Fruit fly (Drosophila melanogaster) whole organism, wandering third instar larva: ENCODE data around the gene RunxB.
A peak's percentile ranks its signal among the peaks of the same experiment; 100 is the strongest.

Source experiments
- Abd-B ChIP-seq: fragments of >200 bp; optimal IDR thresholded peaks from 2 replicates; lab custom pipeline; 2017; ENCODE audit warnings: missing biosample characterization, missing genetic modification characterization
- CG32264 ChIP-seq: fragments of 200-800 bp; sonication (Bioruptor generic); optimal IDR thresholded peaks from 2 replicates; lab custom pipeline; 2016; ENCODE audit warnings: missing biosample characterization, missing genetic modification characterization
- CG9705 ChIP-seq: fragments of 200-800 bp; sonication (Bioruptor generic); optimal IDR thresholded peaks from 2 replicates; lab custom pipeline; 2018; ENCODE audit warnings: missing biosample characterization, mild to moderate bottlenecking, missing genetic modification characterization
- CrebA ChIP-seq: fragments of 200-800 bp; sonication (Bioruptor generic); optimal IDR thresholded peaks from 2 replicates; lab custom pipeline; 2016; ENCODE audit warnings: missing biosample characterization, mild to moderate bottlenecking, missing genetic modification characterization, borderline replicate concordance
- Dfd ChIP-seq: fragments of >200 bp; optimal IDR thresholded peaks from 2 replicates; lab custom pipeline; 2017; ENCODE audit warnings: missing biosample characterization, missing genetic modification characterization
- Dif ChIP-seq: fragments of 200-275, 200-300 bp; sonication (Bioruptor generic); optimal IDR thresholded peaks from 2 replicates; lab custom pipeline; 2018; ENCODE audit warnings: missing biosample characterization, missing genetic modification characterization; ENCODE audit not compliant: partially characterized antibody
- GATAd ChIP-seq: sonication (Bioruptor generic); optimal IDR thresholded peaks from 2 replicates; lab custom pipeline; 2016; ENCODE audit warnings: missing biosample characterization, missing genetic modification characterization
- HLH106 ChIP-seq: fragments of 200-800 bp; optimal IDR thresholded peaks from 3 replicates; lab custom pipeline; 2019; ENCODE audit warnings: missing biosample characterization, mild to moderate bottlenecking, missing genetic modification characterization, moderate library complexity
- Hnf4 ChIP-seq: fragments of 200-800 bp; sonication (Bioruptor generic); optimal IDR thresholded peaks from 2 replicates; lab custom pipeline; 2016; ENCODE audit warnings: missing biosample characterization, mild to moderate bottlenecking, missing genetic modification characterization
- Hr78 ChIP-seq: fragments of >200 bp; optimal IDR thresholded peaks from 2 replicates; lab custom pipeline; 2017; ENCODE audit warnings: missing biosample characterization, missing genetic modification characterization
- Hr83 ChIP-seq: fragments of 200-300 bp; sonication (Bioruptor generic); optimal IDR thresholded peaks from 2 replicates; lab custom pipeline; 2016; ENCODE audit warnings: missing biosample characterization, mild to moderate bottlenecking, missing genetic modification characterization, moderate library complexity; ENCODE audit not compliant: poor library complexity, severe bottlenecking
- Jra ChIP-seq: sonication (Bioruptor generic); optimal IDR thresholded peaks from 2 replicates; lab custom pipeline; 2016; ENCODE audit warnings: missing biosample characterization, missing genetic modification characterization
- Mio ChIP-seq: sonication (Bioruptor generic); optimal IDR thresholded peaks from 2 replicates; lab custom pipeline; 2016; ENCODE audit warnings: missing biosample characterization, missing genetic modification characterization
- Myc ChIP-seq: fragments of >200 bp; optimal IDR thresholded peaks from 2 replicates; lab custom pipeline; 2017
- N ChIP-seq: fragments of >200 bp; optimal IDR thresholded peaks from 2 replicates; lab custom pipeline; 2018; ENCODE audit warnings: missing biosample characterization, missing external identifiers, missing genetic modification characterization
- OdsH ChIP-seq: fragments of 200-800 bp; sonication (Bioruptor generic); optimal IDR thresholded peaks from 2 replicates; lab custom pipeline; 2016; ENCODE audit warnings: missing biosample characterization, mild to moderate bottlenecking, missing genetic modification characterization
- Rel ChIP-seq, 2 experiments: fragments of 200-800 bp; sonication (Bioruptor generic) in 1 of 2; optimal IDR thresholded peaks; 2 replicates in 1 of 2; 3 replicates in 1 of 2; lab custom pipeline; 2016 to 2019; ENCODE audit warnings: mild to moderate bottlenecking in 2 of 2, missing biosample characterization in 2 of 2, missing genetic modification characterization in 2 of 2, moderate library complexity in 1 of 2
- Sp1 ChIP-seq: fragments of 200-800 bp; sonication (Bioruptor generic); optimal IDR thresholded peaks from 3 replicates; lab custom pipeline; 2019; ENCODE audit warnings: missing biosample characterization, mild to moderate bottlenecking, missing genetic modification characterization, moderate library complexity
- Vsx2 ChIP-seq: fragments of 200-300, 225-300 bp; sonication (Bioruptor generic); optimal IDR thresholded peaks from 2 replicates; lab custom pipeline; 2018; ENCODE audit warnings: missing biosample characterization, missing genetic modification characterization; ENCODE audit not compliant: partially characterized antibody
- br ChIP-seq: fragments of 200-800 bp; sonication (Bioruptor generic); optimal IDR thresholded peaks from 2 replicates; lab custom pipeline; 2016; ENCODE audit warnings: missing biosample characterization, missing genetic modification characterization
- brk ChIP-seq: fragments of 200-800 bp; sonication (Bioruptor generic); optimal IDR thresholded peaks from 2 replicates; lab custom pipeline; 2016; ENCODE audit warnings: missing biosample characterization, mild to moderate bottlenecking, missing genetic modification characterization
- dl ChIP-seq, 2 experiments: fragments of 175-275, 200-275 bp in 1 of 2; fragments of 200-275 bp in 1 of 2; sonication (Bioruptor generic); optimal IDR thresholded peaks; lab custom pipeline; 2018; ENCODE audit warnings: mild to moderate bottlenecking in 2 of 2, missing biosample characterization in 2 of 2, missing genetic modification characterization in 2 of 2, moderate library complexity in 2 of 2; ENCODE audit not compliant: partially characterized antibody in 2 of 2, insufficient read depth in 1 of 2
- dmrt93B ChIP-seq: fragments of 200-800 bp; sonication (Bioruptor generic); optimal IDR thresholded peaks from 2 replicates; lab custom pipeline; 2018; ENCODE audit warnings: missing biosample characterization, mild to moderate bottlenecking, missing genetic modification characterization
- dsf ChIP-seq: sonication (Bioruptor generic); optimal IDR thresholded peaks from 2 replicates; lab custom pipeline; 2016; ENCODE audit warnings: missing biosample characterization, missing genetic modification characterization, borderline replicate concordance
- ey ChIP-seq: fragments of 200-800 bp; sonication (Bioruptor generic); optimal IDR thresholded peaks from 2 replicates; lab custom pipeline; 2016; ENCODE audit warnings: missing biosample characterization, missing genetic modification characterization
- foxo ChIP-seq, 2 experiments: fragments of 200-800 bp; sonication (Bioruptor generic); optimal IDR thresholded peaks; 2 replicates in 1 of 2; 3 replicates in 1 of 2; lab custom pipeline; 2016 to 2017; ENCODE audit warnings: missing biosample characterization in 2 of 2, missing genetic modification characterization in 2 of 2
- fru ChIP-seq: fragments of 200-800 bp; sonication (Bioruptor generic); optimal IDR thresholded peaks from 3 replicates; lab custom pipeline; 2016; ENCODE audit warnings: missing biosample characterization, mild to moderate bottlenecking, missing genetic modification characterization
- h ChIP-seq: fragments of 200-800 bp; sonication (Bioruptor generic); optimal IDR thresholded peaks from 3 replicates; lab custom pipeline; 2016; ENCODE audit warnings: missing biosample characterization, mild to moderate bottlenecking, missing genetic modification characterization
- jim ChIP-seq: fragments of 175-275, 200-325 bp; sonication (Bioruptor generic); optimal IDR thresholded peaks from 2 replicates; lab custom pipeline; 2016; ENCODE audit warnings: missing biosample characterization, mild to moderate bottlenecking, missing genetic modification characterization
- lola ChIP-seq: fragments of >200 bp; optimal IDR thresholded peaks from 2 replicates; lab custom pipeline; 2017; ENCODE audit warnings: missing biosample characterization, missing genetic modification characterization
- pan ChIP-seq: fragments of >200 bp; optimal IDR thresholded peaks from 2 replicates; lab custom pipeline; 2017
- psq ChIP-seq: fragments of 200-800 bp; sonication (Bioruptor generic); optimal IDR thresholded peaks from 3 replicates; lab custom pipeline; 2017; ENCODE audit warnings: missing biosample characterization, mild to moderate bottlenecking, missing genetic modification characterization, moderate library complexity
- rgr ChIP-seq: fragments of 200-800 bp; sonication (Bioruptor generic); optimal IDR thresholded peaks from 3 replicates; lab custom pipeline; 2016; ENCODE audit warnings: missing biosample characterization, mild to moderate bottlenecking, missing genetic modification characterization
- sage ChIP-seq: fragments of 200-800 bp; sonication (Bioruptor generic); optimal IDR thresholded peaks from 2 replicates; lab custom pipeline; 2016; ENCODE audit warnings: missing biosample characterization, mild to moderate bottlenecking, missing genetic modification characterization
- sv ChIP-seq: fragments of 200-800 bp; sonication (Bioruptor generic); optimal IDR thresholded peaks from 3 replicates; lab custom pipeline; 2016; ENCODE audit warnings: missing biosample characterization, missing genetic modification characterization
- tai ChIP-seq: sonication (Bioruptor generic); optimal IDR thresholded peaks from 2 replicates; lab custom pipeline; 2016; ENCODE audit warnings: missing biosample characterization, missing genetic modification characterization
- usp ChIP-seq: fragments of >200 bp; optimal IDR thresholded peaks from 2 replicates; lab custom pipeline; 2017; ENCODE audit warnings: missing biosample characterization, missing genetic modification characterization
- woc ChIP-seq: sonication (Bioruptor generic); optimal IDR thresholded peaks from 2 replicates; lab custom pipeline; 2016; ENCODE audit warnings: missing biosample characterization, mild to moderate bottlenecking, missing genetic modification characterization

The RunxB gene

dm6 chrX:20538197-20538596 is at the start of gene RunxB:
TSS of gene RunxB (plus strand) at chrX:20538497.
- TF ChIP-seq lola (GFP tag; lab: Kevin White, UChicago) (no peak), dl (GFP tag; optimal IDR thresholded peaks at IDR 0.05; lab: Kevin White, UChicago; ENCODE audit: insufficient read depth in 1 of 2, partially characterized antibody in 2 of 2) (no peak), tai (GFP tag; lab: Kevin White, UChicago) (no peak), CG9705 (no peak), dmrt93B (GFP tag; lab: Kevin White, UChicago) (no peak), N (no peak), Sp1 (GFP tag; lab: Kevin White, UChicago) (no peak), Hnf4 (GFP tag; lab: Kevin White, UChicago) (no peak), HLH106 (tag; lab: Kevin White, UChicago) (no peak), jim (GFP tag; lab: Kevin White, UChicago) (no peak), woc (GFP tag; lab: Kevin White, UChicago) (no peak)

- TF ChIP-seq pan (lab: Kevin White, UChicago) (no peak), HLH106 (tag; lab: Kevin White, UChicago) (peak; percentile 47), Vsx2 (GFP tag; lab: Kevin White, UChicago) (no peak), Dif (GFP tag; lab: Kevin White, UChicago) (no peak), tai (GFP tag; lab: Kevin White, UChicago) (no peak), sage (no peak), Dfd (GFP tag; lab: Kevin White, UChicago) (no peak), brk (no peak), rgr (GFP tag; lab: Kevin White, UChicago) (peak; percentile 48), foxo (GFP tag; optimal IDR thresholded peaks at IDR 0.05; lab: Kevin White, UChicago) (peak in 1 of 2 experiments; percentile 55), Hr83 (GFP tag; lab: Kevin White, UChicago) (no peak), Rel (GFP tag; optimal IDR thresholded peaks at IDR 0.05; lab: Kevin White, UChicago) (no peak), Rel (tag; optimal IDR thresholded peaks at IDR 0.05; lab: Kevin White, UChicago) (no peak), woc (GFP tag; lab: Kevin White, UChicago) (peak; percentile 54), Myc (no peak), GATAd (GFP tag; lab: Kevin White, UChicago) (no peak), dsf (GFP tag; lab: Kevin White, UChicago) (no peak), ey (GFP tag; lab: Kevin White, UChicago) (peak; percentile 43), CG32264 (no peak), Abd-B (GFP tag; lab: Kevin White, UChicago) (no peak), Hnf4 (GFP tag; lab: Kevin White, UChicago) (peak; percentile 19), Jra (GFP tag; lab: Kevin White, UChicago) (no peak), Hr78 (no peak), dl (GFP tag; optimal IDR thresholded peaks at IDR 0.05; lab: Kevin White, UChicago; ENCODE audit: insufficient read depth in 1 of 2, partially characterized antibody in 2 of 2) (no peak), h (GFP tag; lab: Kevin White, UChicago) (peak; percentile 64), dmrt93B (GFP tag; lab: Kevin White, UChicago) (peak; percentile 60), psq (GFP tag; lab: Kevin White, UChicago) (peak; percentile 33), fru (peak; percentile 70), br (peak; percentile 32), N (no peak), CG9705 (no peak), Mio (GFP tag; lab: Kevin White, UChicago) (no peak), OdsH (GFP tag; lab: Kevin White, UChicago) (peak; percentile 45), CrebA (no peak), usp (no peak), jim (GFP tag; lab: Kevin White, UChicago) (no peak), Sp1 (GFP tag; lab: Kevin White, UChicago) (peak; percentile 55), sv (GFP tag; lab: Kevin White, UChicago) (no peak), lola (GFP tag; lab: Kevin White, UChicago) (no peak)
Observed at dm6 chrX:20488701-20489122, 49.6 kb upstream of the RunxB start.
